Fruit fly (Drosophila melanogaster) whole organism, wandering third instar larva: ENCODE measurements around the gene CG13601.

Experiments used
- Abd-B ChIP-seq: fragments of >200 bp; optimal IDR thresholded peaks from 2 replicates; lab custom pipeline; 2017; ENCODE audit warnings: missing biosample characterization, missing genetic modification characterization
- CG32264 ChIP-seq: fragments of 200-800 bp; sonication (Bioruptor generic); optimal IDR thresholded peaks from 2 replicates; lab custom pipeline; 2016; ENCODE audit warnings: missing biosample characterization, missing genetic modification characterization
- CG9705 ChIP-seq: fragments of 200-800 bp; sonication (Bioruptor generic); optimal IDR thresholded peaks from 2 replicates; lab custom pipeline; 2018; ENCODE audit warnings: missing biosample characterization, mild to moderate bottlenecking, missing genetic modification characterization
- CrebA ChIP-seq: fragments of 200-800 bp; sonication (Bioruptor generic); optimal IDR thresholded peaks from 2 replicates; lab custom pipeline; 2016; ENCODE audit warnings: missing biosample characterization, mild to moderate bottlenecking, missing genetic modification characterization, borderline replicate concordance
- Dfd ChIP-seq: fragments of >200 bp; optimal IDR thresholded peaks from 2 replicates; lab custom pipeline; 2017; ENCODE audit warnings: missing biosample characterization, missing genetic modification characterization
- Dif ChIP-seq: fragments of 200-275, 200-300 bp; sonication (Bioruptor generic); optimal IDR thresholded peaks from 2 replicates; lab custom pipeline; 2018; ENCODE audit warnings: missing biosample characterization, missing genetic modification characterization; ENCODE audit not compliant: partially characterized antibody
- GATAd ChIP-seq: sonication (Bioruptor generic); optimal IDR thresholded peaks from 2 replicates; lab custom pipeline; 2016; ENCODE audit warnings: missing biosample characterization, missing genetic modification characterization
- HLH106 ChIP-seq: fragments of 200-800 bp; optimal IDR thresholded peaks from 3 replicates; lab custom pipeline; 2019; ENCODE audit warnings: missing biosample characterization, mild to moderate bottlenecking, missing genetic modification characterization, moderate library complexity
- Hnf4 ChIP-seq: fragments of 200-800 bp; sonication (Bioruptor generic); optimal IDR thresholded peaks from 2 replicates; lab custom pipeline; 2016; ENCODE audit warnings: missing biosample characterization, mild to moderate bottlenecking, missing genetic modification characterization
- Hr78 ChIP-seq: fragments of >200 bp; optimal IDR thresholded peaks from 2 replicates; lab custom pipeline; 2017; ENCODE audit warnings: missing biosample characterization, missing genetic modification characterization
- Hr83 ChIP-seq: fragments of 200-300 bp; sonication (Bioruptor generic); optimal IDR thresholded peaks from 2 replicates; lab custom pipeline; 2016; ENCODE audit warnings: missing biosample characterization, mild to moderate bottlenecking, missing genetic modification characterization, moderate library complexity; ENCODE audit not compliant: poor library complexity, severe bottlenecking
- Jra ChIP-seq: sonication (Bioruptor generic); optimal IDR thresholded peaks from 2 replicates; lab custom pipeline; 2016; ENCODE audit warnings: missing biosample characterization, missing genetic modification characterization
- Mio ChIP-seq: sonication (Bioruptor generic); optimal IDR thresholded peaks from 2 replicates; lab custom pipeline; 2016; ENCODE audit warnings: missing biosample characterization, missing genetic modification characterization
- Myc ChIP-seq: fragments of >200 bp; optimal IDR thresholded peaks from 2 replicates; lab custom pipeline; 2017
- N ChIP-seq: fragments of >200 bp; optimal IDR thresholded peaks from 2 replicates; lab custom pipeline; 2018; ENCODE audit warnings: missing biosample characterization, missing external identifiers, missing genetic modification characterization
- OdsH ChIP-seq: fragments of 200-800 bp; sonication (Bioruptor generic); optimal IDR thresholded peaks from 2 replicates; lab custom pipeline; 2016; ENCODE audit warnings: missing biosample characterization, mild to moderate bottlenecking, missing genetic modification characterization
- Rel ChIP-seq, 2 experiments: fragments of 200-800 bp; sonication (Bioruptor generic) in 1 of 2; optimal IDR thresholded peaks; 2 replicates in 1 of 2; 3 replicates in 1 of 2; lab custom pipeline; 2016 to 2019; ENCODE audit warnings: mild to moderate bottlenecking in 2 of 2, missing biosample characterization in 2 of 2, missing genetic modification characterization in 2 of 2, moderate library complexity in 1 of 2
- Sp1 ChIP-seq: fragments of 200-800 bp; sonication (Bioruptor generic); optimal IDR thresholded peaks from 3 replicates; lab custom pipeline; 2019; ENCODE audit warnings: missing biosample characterization, mild to moderate bottlenecking, missing genetic modification characterization, moderate library complexity
- Vsx2 ChIP-seq: fragments of 200-300, 225-300 bp; sonication (Bioruptor generic); optimal IDR thresholded peaks from 2 replicates; lab custom pipeline; 2018; ENCODE audit warnings: missing biosample characterization, missing genetic modification characterization; ENCODE audit not compliant: partially characterized antibody
- br ChIP-seq: fragments of 200-800 bp; sonication (Bioruptor generic); optimal IDR thresholded peaks from 2 replicates; lab custom pipeline; 2016; ENCODE audit warnings: missing biosample characterization, missing genetic modification characterization
- brk ChIP-seq: fragments of 200-800 bp; sonication (Bioruptor generic); optimal IDR thresholded peaks from 2 replicates; lab custom pipeline; 2016; ENCODE audit warnings: missing biosample characterization, mild to moderate bottlenecking, missing genetic modification characterization
- dl ChIP-seq, 2 experiments: fragments of 175-275, 200-275 bp in 1 of 2; fragments of 200-275 bp in 1 of 2; sonication (Bioruptor generic); optimal IDR thresholded peaks; lab custom pipeline; 2018; ENCODE audit warnings: mild to moderate bottlenecking in 2 of 2, missing biosample characterization in 2 of 2, missing genetic modification characterization in 2 of 2, moderate library complexity in 2 of 2; ENCODE audit not compliant: partially characterized antibody in 2 of 2, insufficient read depth in 1 of 2
- dmrt93B ChIP-seq: fragments of 200-800 bp; sonication (Bioruptor generic); optimal IDR thresholded peaks from 2 replicates; lab custom pipeline; 2018; ENCODE audit warnings: missing biosample characterization, mild to moderate bottlenecking, missing genetic modification characterization
- dsf ChIP-seq: sonication (Bioruptor generic); optimal IDR thresholded peaks from 2 replicates; lab custom pipeline; 2016; ENCODE audit warnings: missing biosample characterization, missing genetic modification characterization, borderline replicate concordance
- ey ChIP-seq: fragments of 200-800 bp; sonication (Bioruptor generic); optimal IDR thresholded peaks from 2 replicates; lab custom pipeline; 2016; ENCODE audit warnings: missing biosample characterization, missing genetic modification characterization
- foxo ChIP-seq, 2 experiments: fragments of 200-800 bp; sonication (Bioruptor generic); optimal IDR thresholded peaks; 2 replicates in 1 of 2; 3 replicates in 1 of 2; lab custom pipeline; 2016 to 2017; ENCODE audit warnings: missing biosample characterization in 2 of 2, missing genetic modification characterization in 2 of 2
- fru ChIP-seq: fragments of 200-800 bp; sonication (Bioruptor generic); optimal IDR thresholded peaks from 3 replicates; lab custom pipeline; 2016; ENCODE audit warnings: missing biosample characterization, mild to moderate bottlenecking, missing genetic modification characterization
- h ChIP-seq: fragments of 200-800 bp; sonication (Bioruptor generic); optimal IDR thresholded peaks from 3 replicates; lab custom pipeline; 2016; ENCODE audit warnings: missing biosample characterization, mild to moderate bottlenecking, missing genetic modification characterization
- jim ChIP-seq: fragments of 175-275, 200-325 bp; sonication (Bioruptor generic); optimal IDR thresholded peaks from 2 replicates; lab custom pipeline; 2016; ENCODE audit warnings: missing biosample characterization, mild to moderate bottlenecking, missing genetic modification characterization
- lola ChIP-seq: fragments of >200 bp; optimal IDR thresholded peaks from 2 replicates; lab custom pipeline; 2017; ENCODE audit warnings: missing biosample characterization, missing genetic modification characterization
- pan ChIP-seq: fragments of >200 bp; optimal IDR thresholded peaks from 2 replicates; lab custom pipeline; 2017
- psq ChIP-seq: fragments of 200-800 bp; sonication (Bioruptor generic); optimal IDR thresholded peaks from 3 replicates; lab custom pipeline; 2017; ENCODE audit warnings: missing biosample characterization, mild to moderate bottlenecking, missing genetic modification characterization, moderate library complexity
- rgr ChIP-seq: fragments of 200-800 bp; sonication (Bioruptor generic); optimal IDR thresholded peaks from 3 replicates; lab custom pipeline; 2016; ENCODE audit warnings: missing biosample characterization, mild to moderate bottlenecking, missing genetic modification characterization
- sage ChIP-seq: fragments of 200-800 bp; sonication (Bioruptor generic); optimal IDR thresholded peaks from 2 replicates; lab custom pipeline; 2016; ENCODE audit warnings: missing biosample characterization, mild to moderate bottlenecking, missing genetic modification characterization
- sv ChIP-seq: fragments of 200-800 bp; sonication (Bioruptor generic); optimal IDR thresholded peaks from 3 replicates; lab custom pipeline; 2016; ENCODE audit warnings: missing biosample characterization, missing genetic modification characterization
- tai ChIP-seq: sonication (Bioruptor generic); optimal IDR thresholded peaks from 2 replicates; lab custom pipeline; 2016; ENCODE audit warnings: missing biosample characterization, missing genetic modification characterization
- usp ChIP-seq: fragments of >200 bp; optimal IDR thresholded peaks from 2 replicates; lab custom pipeline; 2017; ENCODE audit warnings: missing biosample characterization, missing genetic modification characterization
- woc ChIP-seq: sonication (Bioruptor generic); optimal IDR thresholded peaks from 2 replicates; lab custom pipeline; 2016; ENCODE audit warnings: missing biosample characterization, mild to moderate bottlenecking, missing genetic modification characterization

Gene CG13601

DNA sequence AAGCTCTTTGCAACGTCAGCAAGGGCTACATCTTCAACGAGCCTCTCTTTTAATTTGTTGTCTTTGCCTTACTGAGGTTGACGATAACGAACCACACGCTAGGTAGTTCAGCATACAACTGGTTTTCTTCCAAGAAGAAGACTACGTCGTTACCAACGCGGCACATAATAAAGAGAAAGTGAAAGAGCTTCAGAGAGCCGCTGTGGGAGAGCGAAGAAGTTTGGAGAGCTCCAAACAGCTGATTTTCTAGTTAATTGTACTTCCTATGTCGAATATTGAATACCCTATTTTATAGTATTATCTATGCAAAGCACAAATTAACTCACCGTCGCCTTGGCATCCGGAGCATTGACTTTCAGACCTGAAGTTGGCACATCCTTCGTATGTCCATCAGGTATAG, 27.9 kb upstream of the CG13601 start:
- no peak for TF ChIP-seq psq
- no peak for TF ChIP-seq br (GFP tag; lab: Kevin White, UChicago)
- peak; percentile 41 for TF ChIP-seq woc
- no peak for TF ChIP-seq HLH106 (tag; lab: Kevin White, UChicago)
- no peak for TF ChIP-seq CrebA (GFP tag; lab: Kevin White, UChicago)
- no peak for TF ChIP-seq sage (GFP tag; lab: Kevin White, UChicago)
- TF ChIP-seq usp (GFP tag; lab: Kevin White, UChicago) = no peak
- no peak for TF ChIP-seq ey (GFP tag; lab: Kevin White, UChicago)
- no peak for TF ChIP-seq pan
- no peak for TF ChIP-seq Jra (GFP tag; lab: Kevin White, UChicago)
- TF ChIP-seq Dif (GFP tag; lab: Kevin White, UChicago) = peak; percentile 52
- TF ChIP-seq sv (GFP tag; lab: Kevin White, UChicago) = no peak
- TF ChIP-seq dl (GFP tag; optimal IDR thresholded peaks at IDR 0.05; lab: Kevin White, UChicago; ENCODE audit: insufficient read depth in 1 of 2, partially characterized antibody in 2 of 2) = peak; percentile 13 to 54
- TF ChIP-seq Vsx2 (GFP tag; lab: Kevin White, UChicago) = peak; percentile 17
- no peak for TF ChIP-seq tai (GFP tag; lab: Kevin White, UChicago)

- peak; percentile 96 for TF ChIP-seq Sp1 (GFP tag; lab: Kevin White, UChicago)
- TF ChIP-seq GATAd (GFP tag; lab: Kevin White, UChicago) = no peak
- peak; percentile 90 for TF ChIP-seq CG9705 (GFP tag; lab: Kevin White, UChicago)
- TF ChIP-seq HLH106 (tag; lab: Kevin White, UChicago) = peak; percentile 96
- TF ChIP-seq woc = peak; percentile 96
- peak; percentile 95 for TF ChIP-seq ey (GFP tag; lab: Kevin White, UChicago)
- TF ChIP-seq Dfd (GFP tag; lab: Kevin White, UChicago) = no peak
- TF ChIP-seq Mio (GFP tag; lab: Kevin White, UChicago) = peak; percentile 17
- TF ChIP-seq psq = peak; percentile 86
- TF ChIP-seq brk = peak; percentile 77
- peak; percentile 86 for TF ChIP-seq dmrt93B (GFP tag; lab: Kevin White, UChicago)
- TF ChIP-seq Jra (GFP tag; lab: Kevin White, UChicago) = peak; percentile 84
- no peak for TF ChIP-seq Hr78 (GFP tag; lab: Kevin White, UChicago)
- TF ChIP-seq CrebA (GFP tag; lab: Kevin White, UChicago) = no peak
- TF ChIP-seq tai (GFP tag; lab: Kevin White, UChicago) = no peak
- peak; percentile 85 for TF ChIP-seq sage (GFP tag; lab: Kevin White, UChicago)
- TF ChIP-seq Myc (lab: Kevin White, UChicago) = no peak
- TF ChIP-seq lola (GFP tag; lab: Kevin White, UChicago) = no peak
- TF ChIP-seq CG32264 (GFP tag; lab: Kevin White, UChicago) = peak; percentile 82
- peak; percentile 93 for TF ChIP-seq OdsH (GFP tag; lab: Kevin White, UChicago)
- peak; percentile 50 for TF ChIP-seq dsf (GFP tag; lab: Kevin White, UChicago)
- TF ChIP-seq jim (GFP tag; lab: Kevin White, UChicago) = no peak
- TF ChIP-seq h (GFP tag; lab: Kevin White, UChicago) = peak; percentile 92
- peak; percentile 85 for TF ChIP-seq Hnf4 (GFP tag; lab: Kevin White, UChicago)
- TF ChIP-seq N = no peak
- no peak for TF ChIP-seq pan
- TF ChIP-seq Abd-B = no peak
- TF ChIP-seq Vsx2 (GFP tag; lab: Kevin White, UChicago) = peak; percentile 66
- peak; percentile 94 for TF ChIP-seq fru
- TF ChIP-seq usp (GFP tag; lab: Kevin White, UChicago) = no peak
- TF ChIP-seq foxo (GFP tag; optimal IDR thresholded peaks at IDR 0.05; lab: Kevin White, UChicago) = peak; percentile 75 to 94
- TF ChIP-seq sv (GFP tag; lab: Kevin White, UChicago) = no peak
- peak; percentile 91 for TF ChIP-seq br (GFP tag; lab: Kevin White, UChicago)
- peak; percentile 15 for TF ChIP-seq Dif (GFP tag; lab: Kevin White, UChicago)
- peak; percentile 88 for TF ChIP-seq rgr (GFP tag; lab: Kevin White, UChicago)
- TF ChIP-seq Rel (GFP tag; optimal IDR thresholded peaks at IDR 0.05; lab: Kevin White, UChicago) = peak; percentile 89
- TF ChIP-seq Rel (tag; optimal IDR thresholded peaks at IDR 0.05; lab: Kevin White, UChicago) = peak; percentile 94
- TF ChIP-seq Hr83 (GFP tag; lab: Kevin White, UChicago) = no peak
- peak in 1 of 2 experiments; percentile 37 for TF ChIP-seq dl (GFP tag; optimal IDR thresholded peaks at IDR 0.05; lab: Kevin White, UChicago; ENCODE audit: insufficient read depth in 1 of 2, partially characterized antibody in 2 of 2)
Observed at dm6 chr3R:23948466-23949413, 21.3 kb upstream of the CG13601 start.
